Fruit fly (Drosophila melanogaster): ENCODE results near the gene CG10616.

CG10616 gene

DNA sequence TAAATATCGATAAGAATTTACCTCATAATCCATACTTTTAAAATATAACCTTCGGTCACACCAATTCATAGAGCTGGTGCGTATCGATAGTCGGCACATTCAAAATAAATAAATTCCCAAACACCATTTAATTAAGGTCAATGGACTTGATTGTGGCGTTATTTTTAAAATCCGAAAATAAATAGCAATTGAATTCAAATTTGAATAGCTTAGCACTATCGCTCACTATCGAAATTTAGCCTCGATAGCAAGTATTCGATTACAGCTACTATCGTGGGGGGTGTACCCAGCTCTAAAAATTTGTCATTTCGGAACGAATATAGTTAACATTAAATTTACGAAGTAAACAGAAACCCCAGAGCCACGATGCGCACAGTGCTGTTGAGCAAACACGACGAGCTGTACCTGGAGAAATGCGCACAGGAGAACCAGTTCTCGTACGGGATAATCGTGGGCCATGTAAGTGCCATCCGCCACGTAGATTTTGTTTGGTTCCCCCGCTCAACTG is at the start of gene CG10616 (continued):
- TF ChIP-seq nmo (GFP tag; optimal IDR thresholded peaks at IDR 0.05) (no peak), CG14710 (tag; optimal IDR thresholded peaks at IDR 0.05) (peak; percentile 76), CG7839 (tag; optimal IDR thresholded peaks at IDR 0.05) (no peak), odd (GFP tag; optimal IDR thresholded peaks at IDR 0.05) (no peak), cg (GFP tag; optimal IDR thresholded peaks at IDR 0.05) (no peak), Hmx (GFP tag; optimal IDR thresholded peaks at IDR 0.05) (no peak), fd64A (GFP tag; optimal IDR thresholded peaks at IDR 0.05) (no peak), CG2678 (tag; optimal IDR thresholded peaks at IDR 0.05) (no peak), CG3995 (GFP tag; optimal IDR thresholded peaks at IDR 0.05) (peak; percentile 35), CG12659 (GFP tag; optimal IDR thresholded peaks at IDR 0.05) (peak; percentile 22), Trl (optimal IDR thresholded peaks at IDR 0.05) (no peak), Trl (GFP tag; optimal IDR thresholded peaks at IDR 0.05) (no peak), CG11696 (GFP tag; IDR thresholded peaks at IDR 0.05) (no peak), ssp (GFP tag; IDR thresholded peaks at IDR 0.05) (no peak), bsh (GFP tag; optimal IDR thresholded peaks at IDR 0.05) (no peak), Bgb (GFP tag; IDR thresholded peaks at IDR 0.05; ENCODE audit: partially characterized antibody) (peak; percentile 92), Poxn (GFP tag; IDR thresholded peaks at IDR 0.05) (no peak), D (optimal IDR thresholded peaks at IDR 0.05) (no peak), D (GFP tag; optimal IDR thresholded peaks at IDR 0.05) (no peak), B-H1 (GFP tag; IDR thresholded peaks at IDR 0.05) (no peak), CG10979 (tag; optimal IDR thresholded peaks at IDR 0.05) (no peak), CG9817 (tag; optimal IDR thresholded peaks at IDR 0.05) (no peak), ham (GFP tag; IDR thresholded peaks at IDR 0.05) (no peak), croc (GFP tag; conservative IDR thresholded peaks at IDR 0.05) (no peak), Kr (GFP tag; optimal IDR thresholded peaks at IDR 0.05) (no peak), fd102C (GFP tag; optimal IDR thresholded peaks at IDR 0.05) (no peak), D19B (GFP tag; optimal IDR thresholded peaks at IDR 0.05) (no peak), CG8359 (GFP tag; optimal IDR thresholded peaks at IDR 0.05; ENCODE audit: borderline replicate concordance) (no peak), kah (GFP tag; optimal IDR thresholded peaks at IDR 0.05) (no peak), CG15269 (tag; optimal IDR thresholded peaks at IDR 0.05) (no peak), CG15514 (GFP tag; optimal IDR thresholded peaks at IDR 0.05) (no peak), CG11695 (GFP tag; IDR thresholded peaks at IDR 0.05) (no peak), Six4 (GFP tag; optimal IDR thresholded peaks at IDR 0.05) (no peak), salm (tag; optimal IDR thresholded peaks at IDR 0.05) (no peak), br (optimal IDR thresholded peaks at IDR 0.05) (no peak), CG10431 (GFP tag; optimal IDR thresholded peaks at IDR 0.05) (no peak), CG14667 (GFP tag; IDR thresholded peaks at IDR 0.05) (no peak), esg (GFP tag; conservative IDR thresholded peaks at IDR 0.05) (no peak), Atf6 (GFP tag; IDR thresholded peaks at IDR 0.05) (no peak), CG17568 (GFP tag; optimal IDR thresholded peaks at IDR 0.05) (no peak), CG1792 (GFP tag; optimal IDR thresholded peaks at IDR 0.05) (no peak), Scr (GFP tag; IDR thresholded peaks at IDR 0.05; ENCODE audit: partially characterized antibody) (peak; percentile 98), CG10267 (tag; optimal IDR thresholded peaks at IDR 0.05) (peak; percentile 63), CG14860 (GFP tag; IDR thresholded peaks at IDR 0.05; ENCODE audit: partially characterized antibody) (peak; percentile 87), HLH54F (GFP tag; optimal IDR thresholded peaks at IDR 0.05) (no peak), sisA (GFP tag; IDR thresholded peaks at IDR 0.05) (no peak; the same call in 1 of the 2 replicates), CG12219 (GFP tag; optimal IDR thresholded peaks at IDR 0.05) (no peak), Hmr (GFP tag; optimal IDR thresholded peaks at IDR 0.05) (no peak), C15 (GFP tag; IDR thresholded peaks at IDR 0.05) (no peak), fu2 (GFP tag; optimal IDR thresholded peaks at IDR 0.05) (no peak), Jarid2 (GFP tag; optimal IDR thresholded peaks at IDR 0.05) (no peak)
